Fruit fly (Drosophila melanogaster) Kc167 (cell line): Measurements from ENCODE around the gene CG2124.

Experiments
- Myc ChIP-seq: fragments of >200 bp; optimal IDR thresholded peaks from 2 replicates; lab custom pipeline; 2017; ENCODE audit warnings: missing external identifiers
- Sin3A ChIP-seq: fragments of >200 bp; optimal IDR thresholded peaks from 2 replicates; lab custom pipeline; 2018; ENCODE audit warnings: missing external identifiers
- h ChIP-seq: fragments of >200 bp; optimal IDR thresholded peaks from 3 replicates; lab custom pipeline; 2018; ENCODE audit warnings: missing external identifiers
- insv ChIP-seq: fragments of >200 bp; optimal IDR thresholded peaks from 3 replicates; lab custom pipeline; 2018; ENCODE audit warnings: missing external identifiers
- psq ChIP-seq: fragments of >200 bp; optimal IDR thresholded peaks from 2 replicates; lab custom pipeline; 2017; ENCODE audit warnings: missing external identifiers
- ttk ChIP-seq: sonication (Bioruptor generic); optimal IDR thresholded peaks from 2 replicates; lab custom pipeline; 2017; ENCODE audit warnings: missing external identifiers

CG2124 gene

DNA sequence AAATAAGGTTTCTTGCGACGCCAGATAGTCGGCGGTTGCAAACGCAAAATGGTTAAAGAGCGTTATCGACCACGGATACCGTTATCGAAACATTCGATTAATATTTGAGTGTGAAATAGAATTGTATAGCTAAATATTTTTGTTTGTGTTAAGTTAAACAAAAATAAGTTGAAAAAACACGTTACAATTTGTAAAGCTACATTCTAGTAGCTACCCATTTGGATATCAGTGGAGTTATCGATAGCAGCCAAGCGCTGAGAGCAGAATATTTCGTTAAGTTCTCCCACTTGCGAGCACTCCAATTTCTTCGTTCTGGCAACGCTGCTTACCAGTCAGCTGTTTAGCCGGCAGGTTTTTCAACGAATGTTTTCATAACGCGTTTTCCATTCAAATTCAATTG, at the start of gene CG2124, which contains the start of gene Hmr:
Gene CG2124 (plus strand): TSS at position 310 of the 400 bp plus-strand sequence.
Gene Hmr (minus strand): TSS at position 43 of the 400 bp plus-strand sequence.
- no peak for TF ChIP-seq Sin3A (lab: Kevin White, UChicago)
- TF ChIP-seq ttk (lab: Kevin White, UChicago) = no peak
- no peak for TF ChIP-seq Myc (lab: Kevin White, UChicago)
- no peak for TF ChIP-seq h
- no peak for TF ChIP-seq psq
- no peak for TF ChIP-seq insv (lab: Kevin White, UChicago)

DNA sequence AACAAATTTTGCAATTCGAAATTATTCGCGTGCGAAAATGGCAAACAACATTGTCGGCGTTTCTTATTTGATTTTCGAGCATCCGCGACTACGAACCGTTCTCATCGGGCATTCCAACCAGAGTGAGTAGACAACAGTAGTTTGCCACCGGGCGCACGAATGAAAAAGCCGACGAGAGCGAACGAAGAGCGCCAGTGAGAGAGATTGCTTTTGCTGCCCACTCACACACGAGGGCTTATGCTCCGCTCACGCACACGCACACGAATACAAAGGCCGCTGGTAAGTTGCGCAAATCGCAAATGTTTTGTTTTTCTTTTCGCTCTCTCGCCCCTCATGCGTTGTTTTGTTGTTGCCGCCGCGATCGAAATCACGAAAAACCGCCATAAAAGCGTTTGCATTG, 49.3 kb upstream of the CG2124 start:
- TF ChIP-seq h (no peak), Sin3A (lab: Kevin White, UChicago) (no peak), insv (lab: Kevin White, UChicago) (no peak), ttk (lab: Kevin White, UChicago) (no peak), Myc (lab: Kevin White, UChicago) (no peak), psq (no peak)

DNA sequence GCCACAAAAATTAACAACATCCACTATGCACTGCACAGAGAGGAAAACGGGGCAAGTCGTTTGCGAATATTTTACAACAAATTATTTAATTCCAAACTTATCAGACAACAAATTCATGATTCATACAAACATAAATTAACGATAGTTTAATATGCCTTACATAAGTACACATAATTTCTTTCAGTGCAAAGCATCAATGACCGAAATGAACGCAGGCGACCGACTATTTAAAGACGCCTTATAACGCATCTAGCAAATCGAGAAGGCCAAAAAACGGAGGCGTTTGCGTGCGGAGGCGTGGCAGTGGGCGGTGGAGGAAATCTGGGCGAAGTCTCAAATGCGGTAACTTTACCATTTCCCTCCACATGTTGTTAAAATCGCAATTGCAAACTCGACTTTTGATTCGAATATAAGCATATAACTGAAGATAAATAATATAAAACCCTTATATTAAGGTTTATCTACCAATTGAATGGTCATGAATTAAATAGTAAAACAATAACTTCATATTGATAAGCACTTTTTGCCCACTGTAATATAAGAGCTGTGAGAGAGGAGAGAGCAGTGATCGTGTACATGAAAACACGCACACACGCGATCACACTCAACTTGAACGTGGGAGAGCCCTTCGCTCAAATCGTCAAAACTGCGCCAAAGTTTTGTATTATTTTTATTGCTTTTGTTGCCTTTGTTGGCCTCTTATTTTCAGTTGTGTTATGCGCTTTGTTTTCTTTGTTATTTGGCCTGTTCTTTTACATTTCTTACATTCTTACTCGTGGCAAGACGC, 48.7 kb upstream of the CG2124 start:
- TF ChIP-seq psq = no peak
- no peak for TF ChIP-seq ttk (lab: Kevin White, UChicago)
- no peak for TF ChIP-seq Sin3A (lab: Kevin White, UChicago)
- no peak for TF ChIP-seq h
- TF ChIP-seq Myc (lab: Kevin White, UChicago) = no peak
- TF ChIP-seq insv (lab: Kevin White, UChicago) = no peak

DNA sequence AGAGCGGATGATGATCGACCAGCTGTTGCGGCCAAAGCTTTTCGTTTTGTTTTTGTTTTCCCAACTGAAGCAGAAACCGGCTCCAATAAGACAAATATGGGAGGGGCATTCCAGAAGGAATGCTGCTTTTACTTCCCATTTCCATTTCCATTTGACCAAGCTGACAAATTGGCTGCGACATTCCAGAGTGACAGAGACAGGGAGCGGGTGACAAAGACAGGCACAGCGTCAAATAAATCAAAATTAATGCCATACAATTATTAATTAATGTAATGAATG, 48.1 kb upstream of the CG2124 start:
- TF ChIP-seq insv (lab: Kevin White, UChicago) = no peak
- TF ChIP-seq Myc (lab: Kevin White, UChicago) = no peak
- TF ChIP-seq ttk (lab: Kevin White, UChicago) = no peak

DNA sequence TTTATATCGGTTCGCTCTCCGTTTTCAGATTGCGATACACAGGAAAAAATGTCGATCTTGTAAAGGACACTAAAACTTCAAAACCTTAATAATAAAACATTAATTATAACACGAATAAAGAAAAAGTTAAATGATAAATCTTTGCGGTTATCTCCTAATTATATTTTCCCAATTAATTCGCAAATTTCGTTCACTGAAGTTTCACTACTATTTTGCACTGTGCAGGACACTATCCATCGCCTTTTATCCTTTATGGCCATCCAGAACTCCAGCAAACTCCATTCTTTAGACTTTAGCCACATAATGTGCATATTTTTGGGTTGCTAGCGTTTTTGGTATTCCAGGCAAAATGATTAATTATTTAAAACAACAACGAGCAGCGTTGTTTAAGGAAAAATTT, 46.9 kb upstream of the CG2124 start:
- no peak for TF ChIP-seq h
- TF ChIP-seq insv (lab: Kevin White, UChicago) = no peak
- TF ChIP-seq ttk (lab: Kevin White, UChicago) = no peak
- TF ChIP-seq Sin3A (lab: Kevin White, UChicago) = no peak
- TF ChIP-seq Myc (lab: Kevin White, UChicago) = no peak
- no peak for TF ChIP-seq psq

DNA sequence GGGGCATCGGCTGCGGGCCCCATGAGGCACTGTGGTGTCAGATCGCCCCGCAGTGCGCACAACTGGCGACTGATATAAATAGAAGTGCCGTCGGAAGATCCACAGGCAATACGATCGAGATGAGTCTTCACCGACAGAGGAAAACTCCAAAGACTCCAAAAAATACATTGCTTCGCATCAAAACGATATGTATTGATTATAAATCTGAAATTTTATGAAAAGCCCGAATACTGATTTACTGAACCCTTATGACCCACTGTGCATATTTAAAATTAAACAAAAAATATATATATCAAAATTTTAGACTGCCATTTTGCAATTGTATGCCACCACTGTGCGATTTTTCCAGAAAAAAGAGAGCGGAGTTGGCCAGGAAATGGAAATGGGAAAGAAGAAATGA, 38.5 kb upstream of the CG2124 start:
- no peak for TF ChIP-seq Myc (lab: Kevin White, UChicago)
- TF ChIP-seq psq = no peak
- no peak for TF ChIP-seq Sin3A (lab: Kevin White, UChicago)
- no peak for TF ChIP-seq ttk (lab: Kevin White, UChicago)
- no peak for TF ChIP-seq h
- no peak for TF ChIP-seq insv (lab: Kevin White, UChicago)

DNA sequence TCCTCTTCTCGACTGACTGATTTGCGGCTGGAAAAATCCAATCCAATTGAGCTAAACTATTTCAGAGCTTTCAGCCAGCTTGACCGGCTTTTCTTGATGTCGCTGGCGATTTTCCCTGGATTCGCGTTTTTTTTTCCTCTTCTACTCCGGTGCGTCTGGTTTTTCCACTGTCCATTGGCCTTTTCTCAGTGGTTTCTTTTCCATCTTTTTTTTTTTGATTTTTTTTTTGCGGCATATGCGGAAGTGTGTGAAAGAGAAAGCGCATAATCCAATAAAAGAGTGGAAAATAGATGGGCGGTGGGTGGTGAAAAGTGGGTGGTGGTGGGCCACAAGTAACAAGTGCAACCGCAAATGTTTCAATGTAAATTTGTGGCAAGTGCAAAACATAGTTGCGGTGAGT, 37.9 kb upstream of the CG2124 start:
- TF ChIP-seq h = no peak
- no peak for TF ChIP-seq Sin3A (lab: Kevin White, UChicago)
- TF ChIP-seq psq = no peak
- TF ChIP-seq ttk (lab: Kevin White, UChicago) = no peak
- TF ChIP-seq Myc (lab: Kevin White, UChicago) = no peak
- no peak for TF ChIP-seq insv (lab: Kevin White, UChicago)

DNA sequence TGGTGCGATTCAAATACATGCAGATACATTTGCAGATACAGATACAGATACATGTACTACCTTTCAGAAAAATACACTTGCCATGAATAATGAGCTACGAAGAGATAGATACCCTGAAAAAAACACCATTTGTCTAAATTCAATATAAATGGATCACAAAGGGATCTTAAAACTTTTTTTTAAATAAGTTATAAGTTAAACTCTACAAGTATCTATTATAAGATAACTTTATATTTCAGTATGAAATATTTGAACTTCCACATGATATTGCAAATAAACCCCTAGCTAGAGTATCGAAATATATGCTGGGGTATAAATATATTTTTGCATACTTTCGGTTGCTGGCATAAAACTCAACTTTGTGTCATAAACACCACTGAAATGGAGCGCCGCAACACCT, 34.5 kb upstream of the CG2124 start:
- TF ChIP-seq psq (no peak), h (no peak)

DNA sequence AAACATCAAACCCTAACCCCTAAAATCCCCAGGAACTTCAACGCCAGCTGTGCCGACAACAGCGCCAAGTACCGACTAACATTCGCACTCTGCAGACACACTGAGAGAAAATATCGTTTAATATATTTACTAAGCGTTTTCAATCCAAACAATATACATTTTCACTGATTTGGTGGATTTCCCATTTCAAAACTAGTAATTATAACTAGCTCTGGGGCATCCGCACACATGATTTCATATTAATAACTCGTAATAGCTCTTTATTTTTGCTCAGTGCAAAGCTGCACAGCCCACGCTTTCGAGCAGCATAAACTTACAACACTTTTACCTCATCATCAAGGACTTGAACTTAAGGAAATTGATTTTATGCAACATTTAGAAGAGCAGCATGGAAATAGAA, 31.8 kb upstream of the CG2124 start:
- TF ChIP-seq Sin3A (lab: Kevin White, UChicago) (no peak), ttk (lab: Kevin White, UChicago) (no peak), h (no peak), insv (lab: Kevin White, UChicago) (no peak), psq (no peak), Myc (lab: Kevin White, UChicago) (no peak)

DNA sequence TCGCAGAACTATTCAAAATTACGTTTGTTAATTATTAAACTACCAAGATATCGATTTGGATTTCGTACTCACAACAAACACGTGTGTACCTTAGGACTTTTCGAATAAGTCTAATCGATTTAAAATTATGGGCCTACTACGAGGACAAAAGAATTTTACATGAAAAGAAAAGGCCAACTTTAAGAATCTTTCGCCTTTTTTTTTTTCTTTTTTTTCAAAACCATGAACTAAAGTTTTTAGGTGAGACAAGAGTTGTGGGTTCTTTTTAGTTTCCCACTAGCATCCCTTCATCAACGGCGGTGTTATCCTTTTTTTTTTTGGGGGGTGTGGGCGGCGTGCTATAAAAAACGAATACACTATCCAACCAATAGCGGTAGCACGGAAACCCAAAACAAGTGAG, 29.4 kb upstream of the CG2124 start, which contains the start of gene CG15296:
Gene CG15296 (minus strand): TSS at position 101 of the 400 bp plus-strand sequence.
- TF ChIP-seq psq (no peak), Myc (lab: Kevin White, UChicago) (no peak), ttk (lab: Kevin White, UChicago) (no peak), insv (lab: Kevin White, UChicago) (no peak), Sin3A (lab: Kevin White, UChicago) (no peak)

DNA sequence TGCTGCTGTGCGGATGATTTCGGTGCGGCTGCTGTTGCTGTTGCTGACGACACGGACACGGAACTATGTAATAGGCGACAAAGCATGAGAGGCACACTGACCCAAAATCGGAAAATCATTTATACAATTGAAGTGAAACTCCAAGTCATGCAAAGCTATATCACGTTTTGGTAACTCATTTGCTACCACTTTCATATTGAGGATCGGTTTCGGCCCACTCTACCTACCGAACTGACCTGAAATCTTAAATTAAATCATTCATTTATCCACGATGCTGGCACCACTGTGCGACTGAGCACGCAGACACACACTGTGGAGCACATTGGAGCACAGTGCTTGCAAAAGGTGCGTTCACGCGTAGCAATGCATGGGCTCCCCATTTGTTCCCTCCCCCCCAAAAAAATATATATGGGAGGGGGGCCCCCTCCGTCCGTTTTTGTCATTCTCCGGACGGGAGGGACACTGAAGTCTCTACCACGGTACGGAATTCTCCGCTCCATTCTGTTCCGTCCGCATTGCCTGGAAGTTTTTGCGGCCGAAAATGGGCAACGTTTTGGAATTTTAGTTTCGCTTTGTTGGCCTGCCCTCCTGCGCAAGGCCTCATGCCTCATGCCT, 25.7 kb upstream of the CG2124 start:
- TF ChIP-seq h = no peak
- TF ChIP-seq Sin3A (lab: Kevin White, UChicago) = no peak

DNA sequence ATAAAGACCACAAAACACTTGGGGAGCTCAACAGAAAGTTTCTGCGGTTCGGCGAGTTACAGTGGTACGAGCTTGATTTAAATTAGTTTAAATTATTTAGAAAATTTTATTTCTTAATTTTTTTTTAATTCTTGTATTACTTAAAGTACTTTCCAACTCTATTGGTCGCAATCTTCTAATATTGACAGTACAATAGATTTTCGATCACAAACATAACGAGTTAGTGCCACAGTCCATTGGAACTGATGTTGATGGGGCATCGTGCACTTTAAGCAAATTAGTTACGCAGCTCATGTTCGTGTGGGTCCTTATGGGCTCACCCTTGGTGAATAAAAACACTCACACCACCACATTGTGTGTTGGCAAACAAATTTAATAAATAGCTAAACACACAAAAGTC, 22.4 kb upstream of the CG2124 start:
- TF ChIP-seq psq (no peak), Sin3A (lab: Kevin White, UChicago) (no peak), Myc (lab: Kevin White, UChicago) (no peak)

DNA sequence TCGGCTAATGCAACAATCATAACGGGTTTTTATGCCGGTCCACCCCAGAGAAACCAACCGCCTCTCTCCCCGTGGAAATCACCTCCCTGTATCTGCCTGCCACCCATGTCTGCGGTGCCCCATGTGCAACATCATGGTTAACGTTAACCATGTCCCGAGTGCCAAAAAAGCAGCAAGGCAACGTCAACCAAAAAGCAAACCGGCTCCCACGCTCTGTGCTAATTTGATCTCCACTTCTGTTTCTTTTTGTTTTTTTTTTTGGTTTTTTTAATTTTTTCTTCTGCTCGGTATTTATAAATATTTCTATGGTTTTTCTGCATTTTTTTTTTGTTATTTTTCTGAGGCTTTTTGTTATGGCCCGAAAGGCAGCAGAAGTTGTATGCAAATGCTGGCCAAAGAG, 18.9 kb upstream of the CG2124 start:
- no peak for TF ChIP-seq Sin3A (lab: Kevin White, UChicago)
- TF ChIP-seq insv (lab: Kevin White, UChicago) = no peak
